Fruit fly (Drosophila melanogaster): ENCODE measurements around the gene CG33796.
A peak's percentile ranks its signal among the peaks of the same experiment; 100 is the strongest.

The CG33796 gene

dm6 chr3L:16145282-16145681 is 24.6 kb downstream of the CG33796 start:
- TF ChIP-seq Dif (GFP tag; optimal IDR thresholded peaks at IDR 0.05; ENCODE audit: partially characterized antibody) = no peak
- TF ChIP-seq Mio (GFP tag; optimal IDR thresholded peaks at IDR 0.05) = no peak
- TF ChIP-seq OdsH (GFP tag; optimal IDR thresholded peaks at IDR 0.05) = no peak
- no peak for TF ChIP-seq dl (GFP tag; optimal IDR thresholded peaks at IDR 0.05; ENCODE audit: insufficient read depth in 1 of 2, partially characterized antibody in 2 of 2)
- TF ChIP-seq h (GFP tag; optimal IDR thresholded peaks at IDR 0.05) = peak; percentile 7
- no peak for TF ChIP-seq rgr (GFP tag; optimal IDR thresholded peaks at IDR 0.05)
- no peak for TF ChIP-seq N (GFP tag; optimal IDR thresholded peaks at IDR 0.05)
- TF ChIP-seq sv (GFP tag; optimal IDR thresholded peaks at IDR 0.05) = no peak
- no peak for TF ChIP-seq fru (GFP tag; optimal IDR thresholded peaks at IDR 0.05)
- no peak for TF ChIP-seq br (GFP tag; optimal IDR thresholded peaks at IDR 0.05)
- no peak for TF ChIP-seq sage (GFP tag; optimal IDR thresholded peaks at IDR 0.05)
- no peak for TF ChIP-seq Abd-B (GFP tag; optimal IDR thresholded peaks at IDR 0.05)
- peak; percentile 47 for TF ChIP-seq Hr83 (GFP tag; optimal IDR thresholded peaks at IDR 0.05; ENCODE audit: poor library complexity, severe bottlenecking)
- TF ChIP-seq Sp1 (GFP tag; optimal IDR thresholded peaks at IDR 0.05) = peak; percentile 3

dm6 chr3L:16143685-16144539 is 26.0 kb downstream of the CG33796 start, which contains the start of gene CG32152:
Gene CG32152 (minus strand): TSS chr3L:16144036.
- no peak for TF ChIP-seq OdsH (GFP tag; optimal IDR thresholded peaks at IDR 0.05)
- TF ChIP-seq Vsx2 (GFP tag; optimal IDR thresholded peaks at IDR 0.05; ENCODE audit: partially characterized antibody) = no peak
- TF ChIP-seq rgr (GFP tag; optimal IDR thresholded peaks at IDR 0.05) = no peak

DNA sequence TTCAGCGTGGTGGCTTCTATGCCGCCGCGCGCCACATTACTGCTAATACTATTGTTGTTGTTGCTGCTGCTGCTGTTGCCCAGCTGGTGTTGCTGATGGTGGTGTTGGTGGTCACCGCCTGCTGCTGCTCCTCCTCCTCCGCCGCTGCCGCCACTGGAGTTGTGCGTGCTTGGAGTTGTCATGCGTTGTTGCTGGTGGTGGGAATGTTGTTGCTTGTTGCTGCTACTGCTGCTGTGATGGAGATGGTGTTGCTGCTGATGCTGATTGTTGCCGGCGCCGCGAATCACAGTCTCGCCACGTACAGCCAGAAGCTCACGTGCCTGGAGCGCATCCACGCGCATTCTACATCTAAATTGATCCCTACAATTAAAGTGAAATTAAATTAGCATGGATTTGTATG is 28.4 kb downstream of the CG33796 start:
- TF ChIP-seq Sp1 (GFP tag; optimal IDR thresholded peaks at IDR 0.05) = no peak
- no peak for TF ChIP-seq CrebA (GFP tag; optimal IDR thresholded peaks at IDR 0.05; ENCODE audit: borderline replicate concordance)
- no peak for TF ChIP-seq sv (GFP tag; optimal IDR thresholded peaks at IDR 0.05)
- TF ChIP-seq Hr83 (GFP tag; optimal IDR thresholded peaks at IDR 0.05; ENCODE audit: poor library complexity, severe bottlenecking) = no peak
- no peak for TF ChIP-seq sage (GFP tag; optimal IDR thresholded peaks at IDR 0.05)
- TF ChIP-seq Dfd (GFP tag; optimal IDR thresholded peaks at IDR 0.05) = peak; percentile 93

DNA sequence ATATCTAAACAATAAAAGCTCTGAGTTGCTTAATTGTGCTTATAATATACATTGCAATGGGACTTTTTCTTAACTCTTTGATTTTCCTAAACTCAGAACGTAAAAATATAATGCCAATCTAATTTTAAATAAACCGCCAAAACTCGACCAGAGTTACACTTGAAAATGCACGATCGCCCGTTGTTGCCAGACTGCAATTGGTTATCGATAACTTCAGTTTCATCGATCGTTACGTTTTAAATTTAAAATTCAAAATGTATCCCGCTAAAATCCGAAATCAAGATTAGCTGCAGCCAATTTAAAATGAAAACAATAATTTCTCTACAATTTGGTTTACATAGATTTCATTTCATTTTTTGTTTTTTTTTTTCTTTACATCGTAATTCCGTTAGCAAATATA is 30.8 kb downstream of the CG33796 start:
- TF ChIP-seq Mio (GFP tag; optimal IDR thresholded peaks at IDR 0.05) (no peak), brk (GFP tag; optimal IDR thresholded peaks at IDR 0.05) (peak; percentile 38), Dif (GFP tag; optimal IDR thresholded peaks at IDR 0.05; ENCODE audit: partially characterized antibody) (peak; percentile 34)

- TF ChIP-seq Rel (GFP tag; optimal IDR thresholded peaks at IDR 0.05) (no peak), Rel (tag; optimal IDR thresholded peaks at IDR 0.05) (no peak), fru (GFP tag; optimal IDR thresholded peaks at IDR 0.05) (no peak), sage (GFP tag; optimal IDR thresholded peaks at IDR 0.05) (no peak), Dfd (GFP tag; optimal IDR thresholded peaks at IDR 0.05) (no peak), brk (GFP tag; optimal IDR thresholded peaks at IDR 0.05) (no peak)
Measured at dm6 chr3L:16137779-16138178, 32.1 kb downstream of the CG33796 start, which contains the start of gene CG5157. Gene CG5157 (minus strand): TSS chr3L:16137879.

- TF ChIP-seq usp (GFP tag; optimal IDR thresholded peaks at IDR 0.05) = no peak
- TF ChIP-seq psq (GFP tag; optimal IDR thresholded peaks at IDR 0.05) = no peak
- no peak for TF ChIP-seq jim (GFP tag; optimal IDR thresholded peaks at IDR 0.05)
- no peak for TF ChIP-seq CG32264 (GFP tag; optimal IDR thresholded peaks at IDR 0.05)
- TF ChIP-seq Sp1 (GFP tag; optimal IDR thresholded peaks at IDR 0.05) = no peak
- no peak for TF ChIP-seq sage (GFP tag; optimal IDR thresholded peaks at IDR 0.05)
- no peak for TF ChIP-seq dl (GFP tag; optimal IDR thresholded peaks at IDR 0.05; ENCODE audit: insufficient read depth in 1 of 2, partially characterized antibody in 2 of 2)
- no peak for TF ChIP-seq Dfd (GFP tag; optimal IDR thresholded peaks at IDR 0.05)
- no peak for TF ChIP-seq rgr (GFP tag; optimal IDR thresholded peaks at IDR 0.05)
- TF ChIP-seq Hnf4 (GFP tag; optimal IDR thresholded peaks at IDR 0.05) = no peak
- no peak for TF ChIP-seq h (GFP tag; optimal IDR thresholded peaks at IDR 0.05)
- no peak for TF ChIP-seq dsf (GFP tag; optimal IDR thresholded peaks at IDR 0.05; ENCODE audit: borderline replicate concordance)
- TF ChIP-seq Hr78 (GFP tag; optimal IDR thresholded peaks at IDR 0.05) = no peak
- TF ChIP-seq lola (GFP tag; optimal IDR thresholded peaks at IDR 0.05) = no peak
- no peak for TF ChIP-seq CG9705 (GFP tag; optimal IDR thresholded peaks at IDR 0.05)
- TF ChIP-seq sv (GFP tag; optimal IDR thresholded peaks at IDR 0.05) = no peak
- TF ChIP-seq ey (GFP tag; optimal IDR thresholded peaks at IDR 0.05) = no peak
Measured at dm6 chr3L:16136819-16137553, 32.9 kb downstream of the CG33796 start.
